Worm (Caenorhabditis elegans) whole organism, L4/young adult: Measurements from ENCODE around the gene gcy-13.

Experiments
- W03F9.2 ChIP-seq: fragments of 150-350 bp; optimal IDR thresholded peaks from 2 replicates; lab custom pipeline; 2014; ENCODE audit warnings: missing biosample characterization, missing genetic modification characterization
- him-1 ChIP-seq: sonication (generic microtip); optimal IDR thresholded peaks from 2 replicates; lab custom pipeline; 2016; ENCODE audit warnings: missing genotype, missing genetic modification reagents, missing genetic modification characterization, missing compliant biosample characterization

- TF ChIP-seq him-1 = no peak
- TF ChIP-seq W03F9.2 (tag; lab: Kevin White, UChicago) = no peak
Observed at ce11 chrV:12345808-12346207, 23.5 kb downstream of the gcy-13 start, which contains the start of gene snb-2.
